Worm (Caenorhabditis elegans): Measurements from ENCODE around the gene Y46G5A.22.

DNA sequence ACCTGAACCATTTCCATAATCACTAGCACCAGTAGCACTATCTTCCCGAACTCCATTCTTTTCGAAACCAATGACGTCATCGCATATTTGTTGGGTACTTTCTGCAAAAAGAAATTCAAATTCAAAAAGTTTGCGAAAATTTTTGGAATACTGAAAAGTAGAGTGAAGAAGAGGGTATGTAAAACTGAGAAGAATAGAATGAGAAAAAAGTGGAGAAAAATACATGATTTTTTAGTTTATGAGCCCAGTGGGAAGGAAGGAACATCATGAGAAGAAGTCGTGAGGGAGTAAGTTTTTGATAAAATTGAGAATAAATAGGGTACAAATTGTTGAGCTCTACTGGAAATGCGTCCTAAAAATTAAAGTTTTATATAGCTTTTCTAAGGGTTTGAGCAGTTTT, 21.7 kb upstream of the Y46G5A.22 start, which contains the start of gene lgc-35:
- TF ChIP-seq ceh-100 (GFP tag; IDR thresholded peaks at IDR 0.05) (no peak), snpc-4 (GFP tag; optimal IDR thresholded peaks at IDR 0.05) (no peak), snpc-4 (tag; optimal IDR thresholded peaks at IDR 0.05) (no peak), madf-8 (GFP tag; conservative IDR thresholded peaks at IDR 0.05) (no peak), mel-28 (tag; optimal IDR thresholded peaks at IDR 0.05; ENCODE audit: borderline replicate concordance) (no peak), attf-3 (GFP tag; conservative IDR thresholded peaks at IDR 0.05) (no peak), ama-1 (optimal IDR thresholded peaks at IDR 0.05) (no peak), ama-1 (GFP tag; optimal IDR thresholded peaks at IDR 0.05) (no peak), pha-4 (tag; optimal IDR thresholded peaks at IDR 0.05) (no peak), rpc-1 (optimal IDR thresholded peaks at IDR 0.05) (no peak), rpc-1 (tag; optimal IDR thresholded peaks at IDR 0.05) (no peak), unc-62 (GFP tag; optimal IDR thresholded peaks at IDR 0.05) (no peak), aptf-3 (GFP tag; IDR thresholded peaks at IDR 0.05) (no peak), F37B4.10 (GFP tag; IDR thresholded peaks at IDR 0.05) (no peak), unc-130 (GFP tag; optimal IDR thresholded peaks at IDR 0.05) (no peak)
